Worm (Caenorhabditis elegans) whole organism, L4/young adult: ENCODE results near the gene srab-13.

Experiments
- W03F9.2 ChIP-seq: fragments of 150-350 bp; optimal IDR thresholded peaks from 2 replicates; lab custom pipeline; 2014; ENCODE audit warnings: missing biosample characterization, missing genetic modification characterization
- dao-5 ChIP-seq: sonication (generic microtip); optimal IDR thresholded peaks from 2 replicates; lab custom pipeline; 2016; ENCODE audit warnings: missing genotype, missing genetic modification characterization, moderate library complexity, missing compliant biosample characterization
- him-1 ChIP-seq: sonication (generic microtip); optimal IDR thresholded peaks from 2 replicates; lab custom pipeline; 2016; ENCODE audit warnings: missing genotype, missing genetic modification reagents, missing genetic modification characterization, missing compliant biosample characterization

- no peak for TF ChIP-seq him-1 (tag; lab: Kevin White, UChicago)
- no peak for TF ChIP-seq W03F9.2 (tag; lab: Kevin White, UChicago)
- no peak for TF ChIP-seq dao-5 (tag; lab: Kevin White, UChicago)
Measured at ce11 chrV:2016428-2016827, 11.3 kb downstream of the srab-13 start, which contains the start of gene F59A7.2.
